Fruit fly (Drosophila melanogaster): ENCODE data around the gene CG46394.

DNA sequence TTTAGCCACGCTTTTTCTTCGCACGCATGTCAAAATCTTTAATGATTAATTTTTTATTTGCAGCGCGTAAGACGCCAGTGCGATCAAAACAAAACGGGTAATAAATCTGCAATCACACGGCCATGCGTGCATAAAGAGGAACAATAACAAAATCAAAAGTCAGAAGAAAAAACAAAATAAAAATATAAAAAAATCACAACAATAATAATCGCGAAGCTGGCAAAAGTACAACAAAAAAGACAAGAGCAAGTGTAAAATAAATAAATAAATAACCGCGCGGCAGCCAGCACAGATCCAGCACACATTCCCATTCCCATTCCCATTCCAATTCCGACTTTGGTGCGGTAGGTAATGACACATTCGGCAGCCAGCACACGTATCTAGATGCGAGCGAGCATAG is 34.4 kb downstream of the CG46394 start:
- TF ChIP-seq CG8478 (optimal IDR thresholded peaks at IDR 0.05) (no peak), CTCF (optimal IDR thresholded peaks at IDR 0.05) (no peak)

Measured in S2 (cell line).